Fruit fly (Drosophila melanogaster) whole organism, embryonic: ENCODE measurements around the gene CalpB.

Experiments
- Blimp-1 ChIP-seq: fragments of 200-800 bp; sonication (Bioruptor generic); optimal IDR thresholded peaks from 3 replicates; lab custom pipeline; 2018; ENCODE audit warnings: missing biosample characterization, missing genetic modification characterization, mild to moderate bottlenecking, moderate library complexity, missing genetic modification reagents
- CG10462 ChIP-seq: fragments of 200-800 bp; sonication (Bioruptor generic); optimal IDR thresholded peaks from 2 replicates; lab custom pipeline; 2016; ENCODE audit warnings: missing biosample characterization, missing genetic modification characterization
- CG10654 ChIP-seq: fragments of 200-800 bp; sonication (Bioruptor generic); optimal IDR thresholded peaks from 2 replicates; lab custom pipeline; 2016; ENCODE audit warnings: missing biosample characterization, missing genetic modification characterization
- CG10979 ChIP-seq: fragments of 200-800 bp; sonication (Bioruptor generic); optimal IDR thresholded peaks from 2 replicates; lab custom pipeline; 2018; ENCODE audit warnings: missing biosample characterization, mild to moderate bottlenecking, missing genetic modification characterization, moderate library complexity
- CG11456 ChIP-seq: fragments of 200-800 bp; sonication (Bioruptor generic); IDR thresholded peaks from 3 replicates; pipeline ENCODE4 v1.3.6; 2022; ENCODE audit warnings: missing biosample characterization, missing genetic modification characterization
- CG11723 ChIP-seq: fragments of 200-800 bp; sonication (Bioruptor generic); optimal IDR thresholded peaks from 2 replicates; lab custom pipeline; 2017; ENCODE audit warnings: missing biosample characterization, mild to moderate bottlenecking, missing genetic modification characterization
- CG12391 ChIP-seq: fragments of 200-800 bp; sonication (Bioruptor generic); optimal IDR thresholded peaks from 3 replicates; lab custom pipeline; 2018; ENCODE audit warnings: missing biosample characterization, mild to moderate bottlenecking, missing genetic modification characterization, moderate library complexity
- CG13424 ChIP-seq: fragments of 200-800 bp; sonication (Bioruptor generic); optimal IDR thresholded peaks from 2 replicates; lab custom pipeline; 2019; ENCODE audit warnings: missing biosample characterization, mild to moderate bottlenecking, missing genetic modification characterization, moderate library complexity
- CG13624 ChIP-seq: fragments of 200-800 bp; sonication (Bioruptor generic); optimal IDR thresholded peaks from 2 replicates; lab custom pipeline; 2016; ENCODE audit warnings: missing biosample characterization, missing genetic modification characterization
- CG14014 ChIP-seq: fragments of 200-800 bp; sonication (Bioruptor generic); IDR thresholded peaks from 2 replicates; pipeline ENCODE4 v1.3.6; 2022; ENCODE audit warnings: missing biosample characterization, missing genetic modification characterization
- CG14441 ChIP-seq: fragments of 200-800 bp; sonication (Bioruptor generic); IDR thresholded peaks from 2 replicates; pipeline ENCODE4 v1.3.6; 2022; ENCODE audit warnings: missing biosample characterization, missing genetic modification characterization
- CG1529 ChIP-seq: fragments of 200-800 bp; sonication (Bioruptor generic); optimal IDR thresholded peaks from 3 replicates; lab custom pipeline; 2018; ENCODE audit warnings: missing biosample characterization, missing genetic modification characterization
- CG17359 ChIP-seq: fragments of 200-800 bp; sonication (Bioruptor generic); optimal IDR thresholded peaks from 3 replicates; lab custom pipeline; 2018; ENCODE audit warnings: missing biosample characterization, mild to moderate bottlenecking, missing genetic modification characterization, moderate library complexity
- CG17612 ChIP-seq: fragments of 200-800 bp; sonication (Bioruptor generic); IDR thresholded peaks from 2 replicates; pipeline ENCODE4 v1.3.6; 2022; ENCODE audit warnings: missing biosample characterization, missing genetic modification characterization
- CG2116 ChIP-seq: fragments of 200-800 bp; sonication (Bioruptor generic); optimal IDR thresholded peaks from 3 replicates; lab custom pipeline; 2018; ENCODE audit warnings: missing biosample characterization, mild to moderate bottlenecking, missing genetic modification characterization
- CG31441 ChIP-seq: fragments of 200-800 bp; sonication (Bioruptor generic); IDR thresholded peaks from 2 replicates; pipeline ENCODE4 v1.3.6; 2022; ENCODE audit warnings: missing biosample characterization, missing genetic modification characterization
- CG7357 ChIP-seq: fragments of 200-800 bp; sonication (Bioruptor generic); IDR thresholded peaks from 3 replicates; pipeline ENCODE4 v1.3.6; 2022; ENCODE audit warnings: missing biosample characterization, missing genetic modification characterization
- CG7786 ChIP-seq: fragments of 200-800 bp; sonication (Bioruptor generic); optimal IDR thresholded peaks from 2 replicates; lab custom pipeline; 2016; ENCODE audit warnings: missing biosample characterization, missing genetic modification characterization
- CG7839 ChIP-seq: fragments of 200-800 bp; sonication (Bioruptor generic); optimal IDR thresholded peaks from 3 replicates; lab custom pipeline; 2018; ENCODE audit warnings: missing biosample characterization, mild to moderate bottlenecking, missing genetic modification characterization, moderate library complexity
- Drgx ChIP-seq: fragments of 200-800 bp; sonication (Bioruptor generic); IDR thresholded peaks from 2 replicates; pipeline ENCODE4 v1.3.6; 2022; ENCODE audit warnings: missing biosample characterization, missing genetic modification characterization
- Hand ChIP-seq: fragments of 200-800 bp; sonication (Bioruptor generic); optimal IDR thresholded peaks from 2 replicates; lab custom pipeline; 2017; ENCODE audit warnings: mild to moderate bottlenecking, missing biosample characterization, missing genetic modification reagents, missing genetic modification characterization
- MESR4 ChIP-seq: fragments of 200-800 bp; sonication (Bioruptor generic); optimal IDR thresholded peaks from 2 replicates; lab custom pipeline; 2018; ENCODE audit warnings: missing biosample characterization, mild to moderate bottlenecking, missing genetic modification characterization, moderate library complexity
- Med ChIP-seq: fragments of 200-800 bp; sonication (Bioruptor generic); peaks from one replicate; lab custom pipeline; 2016; ENCODE audit warnings: missing biosample characterization, missing genetic modification characterization, mild to moderate bottlenecking, inconsistent platforms, moderate library complexity
- NC2α ChIP-seq: fragments of 200-800 bp; sonication (Bioruptor generic); optimal IDR thresholded peaks from 2 replicates; lab custom pipeline; 2016; ENCODE audit warnings: missing biosample characterization, missing genetic modification characterization
- Nf-YB ChIP-seq: fragments of 200-800 bp; sonication (Bioruptor generic); optimal IDR thresholded peaks from 3 replicates; lab custom pipeline; 2019; ENCODE audit warnings: missing biosample characterization, mild to moderate bottlenecking, missing genetic modification characterization, moderate library complexity
- Pdp1 ChIP-seq, 2 experiments: fragments of 200-800 bp; sonication (Bioruptor generic); optimal IDR thresholded peaks; 3 replicates each; lab custom pipeline; 2016; ENCODE audit warnings: missing biosample characterization in 2 of 2, missing genetic modification characterization in 2 of 2, mild to moderate bottlenecking in 1 of 2, moderate library complexity in 1 of 2
- Spps ChIP-seq: fragments of 200-800 bp; sonication (Bioruptor generic); optimal IDR thresholded peaks from 2 replicates; lab custom pipeline; 2018; ENCODE audit warnings: missing biosample characterization, mild to moderate bottlenecking, missing genetic modification characterization
- Trl ChIP-seq, 3 experiments: fragments of >200 bp in 2 of 3; fragments of 200-800 bp in 1 of 3; sonication (Bioruptor generic) in 1 of 3; optimal IDR thresholded peaks; 2 replicates in 1 of 3; 3 replicates in 2 of 3; lab custom pipeline; 2016 to 2017; ENCODE audit warnings: missing biosample characterization in 1 of 3, missing genetic modification characterization in 1 of 3
- ase ChIP-seq: fragments of 200-800 bp; sonication (Bioruptor generic); IDR thresholded peaks from 3 replicates; pipeline ENCODE4 v1.3.6; 2022; ENCODE audit warnings: missing biosample characterization, missing genetic modification characterization
- ash1 ChIP-seq: fragments of 200-800 bp; sonication (Bioruptor generic); optimal IDR thresholded peaks from 2 replicates; lab custom pipeline; 2018; ENCODE audit warnings: missing biosample characterization, mild to moderate bottlenecking, missing genetic modification characterization
- bab2 ChIP-seq: fragments of 200-800 bp; sonication (Bioruptor generic); optimal IDR thresholded peaks from 2 replicates; lab custom pipeline; 2016; ENCODE audit warnings: missing biosample characterization, missing genetic modification characterization
- bbx ChIP-seq: fragments of 200-800 bp; sonication (Bioruptor generic); IDR thresholded peaks from 2 replicates; pipeline ENCODE4 v1.3.6; 2022; ENCODE audit warnings: missing biosample characterization, missing genetic modification characterization; ENCODE audit not compliant: partially characterized antibody
- caup ChIP-seq: fragments of 200-800 bp; sonication (Bioruptor generic); optimal IDR thresholded peaks from 3 replicates; lab custom pipeline; 2017; ENCODE audit warnings: missing biosample characterization, mild to moderate bottlenecking, missing genetic modification characterization, moderate library complexity; ENCODE audit not compliant: severe bottlenecking
- chm ChIP-seq: fragments of 200-800 bp; sonication (Bioruptor generic); IDR thresholded peaks from 2 replicates; pipeline ENCODE4 v1.3.6; 2022; ENCODE audit warnings: missing biosample characterization, missing genetic modification characterization
- dan ChIP-seq: fragments of 200-800 bp; sonication (Bioruptor generic); IDR thresholded peaks from 2 replicates; pipeline ENCODE4 v1.3.6; 2022; ENCODE audit warnings: missing biosample characterization, missing genetic modification characterization
- ewg ChIP-seq: fragments of 200-800 bp; sonication (Bioruptor generic); optimal IDR thresholded peaks from 3 replicates; lab custom pipeline; 2017; ENCODE audit warnings: mild to moderate bottlenecking, missing biosample characterization, missing genetic modification reagents, missing genetic modification characterization
- grau ChIP-seq: fragments of 200-800 bp; optimal IDR thresholded peaks from 3 replicates; lab custom pipeline; 2019; ENCODE audit warnings: missing biosample characterization, mild to moderate bottlenecking, missing genetic modification characterization, moderate library complexity
- luna ChIP-seq: fragments of 200-800 bp; sonication (Bioruptor generic); optimal IDR thresholded peaks from 2 replicates; lab custom pipeline; 2016; ENCODE audit warnings: missing biosample characterization, missing genetic modification characterization
- mld ChIP-seq: fragments of 200-800 bp; sonication (Bioruptor generic); IDR thresholded peaks from 3 replicates; pipeline ENCODE4 v1.3.6; 2022; ENCODE audit warnings: missing biosample characterization, missing genetic modification characterization; ENCODE audit not compliant: partially characterized antibody
- otp ChIP-seq: fragments of 200-800 bp; sonication (Bioruptor generic); IDR thresholded peaks from 3 replicates; pipeline ENCODE4, ENCODE4 v1.3.6; 2022; ENCODE audit warnings: missing biosample characterization, missing genetic modification characterization
- pnt ChIP-seq: fragments of 200-800 bp; sonication (Bioruptor generic); optimal IDR thresholded peaks from 3 replicates; lab custom pipeline; 2016; ENCODE audit warnings: missing biosample characterization, missing genetic modification characterization
- psq ChIP-seq: fragments of 200-800 bp; sonication (Bioruptor generic); optimal IDR thresholded peaks from 2 replicates; lab custom pipeline; 2017; ENCODE audit warnings: missing biosample characterization, missing genetic modification characterization
- pzg ChIP-seq: fragments of 200-800 bp; sonication (Bioruptor generic); optimal IDR thresholded peaks from 3 replicates; lab custom pipeline; 2018; ENCODE audit warnings: missing biosample characterization, mild to moderate bottlenecking, missing genetic modification characterization, moderate library complexity
- seq ChIP-seq: fragments of 200-800 bp; sonication (Bioruptor generic); IDR thresholded peaks from 2 replicates; pipeline ENCODE4 v1.3.6; 2022; ENCODE audit warnings: missing biosample characterization, missing genetic modification characterization
- sqz ChIP-seq: fragments of 200-800 bp; sonication (Bioruptor generic); optimal IDR thresholded peaks from 3 replicates; lab custom pipeline; 2018; ENCODE audit warnings: missing biosample characterization, mild to moderate bottlenecking, missing genetic modification characterization
- sr ChIP-seq: fragments of 200-800 bp; sonication (Bioruptor generic); IDR thresholded peaks from 3 replicates; pipeline ENCODE4 v1.3.6; 2022; ENCODE audit warnings: missing biosample characterization, missing genetic modification characterization
- tap ChIP-seq: fragments of 200-800 bp; optimal IDR thresholded peaks from 3 replicates; lab custom pipeline; 2019; ENCODE audit warnings: missing biosample characterization, mild to moderate bottlenecking, missing genetic modification characterization, moderate library complexity
- vnd ChIP-seq: fragments of 200-800 bp; sonication (Bioruptor generic); IDR thresholded peaks from 3 replicates; pipeline ENCODE4 v1.3.6; 2022; ENCODE audit warnings: missing biosample characterization, missing genetic modification characterization; ENCODE audit not compliant: partially characterized antibody
- yki ChIP-seq: fragments of >200 bp; optimal IDR thresholded peaks from 3 replicates; lab custom pipeline; 2018
- zf30C ChIP-seq: fragments of 200-800 bp; sonication (Bioruptor generic); optimal IDR thresholded peaks from 3 replicates; lab custom pipeline; 2018; ENCODE audit warnings: missing biosample characterization, mild to moderate bottlenecking, missing genetic modification characterization

Gene CalpB

DNA sequence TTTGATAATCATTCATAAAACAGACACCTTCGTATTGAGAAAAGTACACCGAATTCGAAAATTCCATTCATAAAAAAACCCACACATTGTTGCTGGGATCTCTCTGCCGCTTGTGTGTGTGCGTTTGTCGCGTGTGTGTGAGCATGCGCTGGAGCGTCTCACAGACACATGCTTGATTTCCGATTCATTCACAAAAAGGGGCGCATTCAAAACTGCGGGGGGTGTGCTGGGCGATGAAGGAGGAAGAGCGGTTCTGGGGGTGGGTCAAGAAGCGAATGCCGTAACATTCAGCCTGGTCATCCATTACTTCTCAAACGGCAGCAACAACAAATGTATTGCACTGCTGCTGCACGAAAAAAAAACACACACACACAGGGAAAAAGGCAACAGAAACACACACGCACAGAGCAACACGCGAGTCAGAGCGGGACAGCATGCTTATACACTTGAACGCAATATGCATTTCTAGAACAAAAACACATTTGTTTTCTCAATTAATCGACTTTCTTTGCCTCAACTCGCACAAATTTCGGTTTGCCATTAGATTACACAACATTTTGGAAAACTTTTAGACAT is 34.6 kb upstream of the CalpB start (continued):
- TF ChIP-seq Hand (GFP tag; lab: Kevin White, UChicago) (no peak), CG11723 (GFP tag; lab: Kevin White, UChicago) (no peak), NC2α (no peak), bab2 (GFP tag; lab: Kevin White, UChicago) (no peak), CG17612 (GFP tag; lab: Robert Waterston, UW) (no peak), dan (GFP tag; lab: Robert Waterston, UW) (no peak), chm (GFP tag; lab: Robert Waterston, UW) (peak; percentile 26; the same call in 1 of the 2 replicates), sqz (GFP tag; lab: Kevin White, UChicago) (peak; percentile 77), CG10979 (tag; lab: Kevin White, UChicago) (no peak), tap (tag; lab: Kevin White, UChicago) (no peak), caup (no peak), Spps (tag; lab: Kevin White, UChicago) (no peak), CG14441 (GFP tag; lab: Robert Waterston, UW) (no peak), vnd (GFP tag; lab: Robert Waterston, UW) (no peak), CG12391 (tag; lab: Kevin White, UChicago) (no peak), Blimp-1 (GFP tag; lab: Kevin White, UChicago) (no peak), ash1 (no peak), ewg (peak; percentile 92), CG2116 (GFP tag; lab: Kevin White, UChicago) (no peak), pnt (no peak), CG13624 (peak; percentile 26), Trl (optimal IDR thresholded peaks at IDR 0.05; lab: Kevin White, UChicago) (peak in 1 of 2 experiments; percentile 59), Trl (GFP tag; optimal IDR thresholded peaks at IDR 0.05; lab: Kevin White, UChicago) (no peak), CG13424 (tag; lab: Kevin White, UChicago) (no peak), zf30C (GFP tag; lab: Kevin White, UChicago) (peak; percentile 19), Med (peak; percentile 68), CG7839 (tag; lab: Kevin White, UChicago) (no peak), CG17359 (tag; lab: Kevin White, UChicago) (no peak), seq (no peak), pzg (GFP tag; lab: Kevin White, UChicago) (peak; percentile 15), psq (GFP tag; lab: Kevin White, UChicago) (no peak), sr (GFP tag; lab: Robert Waterston, UW) (peak; percentile 45; the same call in 1 of the 3 replicates), yki (no peak), CG10462 (GFP tag; lab: Kevin White, UChicago) (no peak), Drgx (GFP tag; lab: Robert Waterston, UW) (peak; percentile 53; the same call in 1 of the 2 replicates), CG11456 (GFP tag; lab: Robert Waterston, UW) (no peak), bbx (peak; percentile 55; the same call in 1 of the 2 replicates), mld (GFP tag; lab: Robert Waterston, UW) (no peak), CG14014 (GFP tag; lab: Robert Waterston, UW) (no peak), CG7357 (no peak), CG31441 (GFP tag; lab: Robert Waterston, UW) (no peak), luna (GFP tag; lab: Kevin White, UChicago) (no peak), otp (GFP tag; lab: Robert Waterston, UW) (no peak; the same call in 2 of the 3 replicates), CG7786 (GFP tag; lab: Kevin White, UChicago) (no peak), ase (GFP tag; lab: Robert Waterston, UW) (no peak), Pdp1 (GFP tag; optimal IDR thresholded peaks at IDR 0.05; lab: Kevin White, UChicago) (peak in 1 of 2 experiments; percentile 40), Nf-YB (GFP tag; lab: Kevin White, UChicago) (no peak), CG1529 (GFP tag; lab: Kevin White, UChicago) (no peak), grau (tag; lab: Kevin White, UChicago) (no peak), CG10654 (GFP tag; lab: Kevin White, UChicago) (no peak), MESR4 (GFP tag; lab: Kevin White, UChicago) (no peak)
